Worm (Caenorhabditis elegans): ENCODE results near the gene eif-1.

- TF ChIP-seq cey-2 (tag; optimal IDR thresholded peaks at IDR 0.05; ENCODE audit: borderline replicate concordance, insufficient read depth) (no peak), mxl-2 (GFP tag; conservative IDR thresholded peaks at IDR 0.05) (no peak), nhr-11 (tag; optimal IDR thresholded peaks at IDR 0.05) (peak; percentile 63), unc-130 (GFP tag; optimal IDR thresholded peaks at IDR 0.05) (no peak), unc-39 (tag; optimal IDR thresholded peaks at IDR 0.05) (no peak), ceh-82 (tag; optimal IDR thresholded peaks at IDR 0.05) (no peak), ztf-11 (tag; optimal IDR thresholded peaks at IDR 0.05) (no peak), saeg-2 (GFP tag; IDR thresholded peaks at IDR 0.05) (no peak), nhr-77 (tag; optimal IDR thresholded peaks at IDR 0.05) (no peak), hlh-11 (tag; optimal IDR thresholded peaks at IDR 0.05) (peak; percentile 83), arid-1 (GFP tag; conservative IDR thresholded peaks at IDR 0.05) (0 out of 2 replicates have a peak, but pooled peaks have one; percentile 23), snpc-4 (tag; optimal IDR thresholded peaks at IDR 0.05) (no peak), nhr-6 (tag; optimal IDR thresholded peaks at IDR 0.05) (peak; percentile 21)
Observed at ce11 chrII:5016977-5017585, 23.7 kb upstream of the eif-1 start.
